Fruit fly (Drosophila melanogaster) S2 (cell line): ENCODE results near the gene inc.

Source experiments
- CG8478 ChIP-seq: fragments of >200 bp; optimal IDR thresholded peaks from 2 replicates; lab custom pipeline; 2018
- CTCF ChIP-seq, 2 experiments: fragments of >200 bp; optimal IDR thresholded peaks; 2 replicates each; lab custom pipeline; 2018

The inc gene

dm6 chrX:1476436-1476835 lies 6.8 kb upstream of the inc start:
- TF ChIP-seq CG8478 (no peak), CTCF (optimal IDR thresholded peaks at IDR 0.05; lab: Kevin White, UChicago) (no peak)

dm6 chrX:1476848-1477247 lies 6.4 kb upstream of the inc start, which contains the start of the genes Rab27 and mei-38:
Gene Rab27, minus strand, starts transcription at chrX:1476974.
Gene mei-38, plus strand, starts transcription at chrX:1477063.
- peak in 1 of 2 experiments; percentile 6 for TF ChIP-seq CTCF (optimal IDR thresholded peaks at IDR 0.05; lab: Kevin White, UChicago)
- TF ChIP-seq CG8478: no peak

dm6 chrX:1478276-1479122 lies 4.8 kb upstream of the inc start, which contains the start of gene rush:
Gene rush, plus strand, starts transcription at chrX:1478552.
- TF ChIP-seq CTCF (optimal IDR thresholded peaks at IDR 0.05; lab: Kevin White, UChicago): no peak
- TF ChIP-seq CG8478: no peak

DNA sequence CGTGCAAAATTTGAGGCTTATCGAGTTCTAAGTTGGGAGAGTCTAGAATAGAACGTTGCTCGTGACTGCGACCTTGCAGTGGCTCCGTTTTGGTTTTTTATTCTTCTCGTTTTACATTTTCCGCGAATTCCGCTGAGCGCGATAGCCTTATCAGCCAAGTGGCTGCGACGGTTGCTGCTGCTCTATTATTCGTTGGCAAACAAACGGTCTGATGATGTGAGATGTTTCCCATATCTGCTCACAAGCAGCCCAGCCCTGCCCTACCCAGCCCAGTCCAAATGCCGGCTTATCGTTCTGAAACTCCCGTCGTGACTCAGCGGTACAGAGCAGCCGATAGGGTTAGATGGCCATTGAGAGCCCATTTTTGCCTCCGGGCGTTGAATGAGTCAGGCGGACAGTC lies 2.9 kb upstream of the inc start:
- TF ChIP-seq CTCF (optimal IDR thresholded peaks at IDR 0.05; lab: Kevin White, UChicago) (no peak), CG8478 (no peak)

dm6 chrX:1507751-1508150 lies 24.5 kb downstream of the inc start, which contains the start of gene Nmdar2:
Gene Nmdar2, minus strand, starts transcription at chrX:1507809.
- no peak for TF ChIP-seq CTCF (optimal IDR thresholded peaks at IDR 0.05; lab: Kevin White, UChicago)
- TF ChIP-seq CG8478: no peak

dm6 chrX:1508241-1508823 lies 25.1 kb downstream of the inc start:
- no peak for TF ChIP-seq CTCF (optimal IDR thresholded peaks at IDR 0.05; lab: Kevin White, UChicago)
- no peak for TF ChIP-seq CG8478

DNA sequence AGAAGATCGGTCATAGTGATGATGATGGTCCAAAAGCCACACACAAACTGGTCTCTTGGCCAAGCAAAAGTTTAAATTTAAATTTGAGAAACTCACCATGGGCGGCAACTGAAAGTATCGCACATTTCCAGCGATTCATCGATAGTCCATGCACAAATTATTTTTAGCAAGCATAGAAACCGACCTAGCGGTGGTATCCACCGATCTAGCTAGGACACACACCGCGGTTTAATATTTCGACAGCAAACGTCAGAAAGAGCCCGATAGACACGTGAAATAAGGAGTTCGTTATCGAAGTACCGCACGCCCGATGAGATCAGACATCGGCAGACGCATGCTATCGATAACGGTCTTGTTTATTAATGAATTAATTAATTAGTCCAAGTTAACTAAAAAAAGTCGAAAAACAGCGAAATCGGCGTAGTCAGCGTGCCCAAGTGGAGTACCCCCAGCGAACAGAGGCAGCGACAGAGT lies 29.5 kb downstream of the inc start, which contains the start of gene CG14795:
CG14795 (minus strand) TSS at position 51 of the 474 bp plus-strand sequence.
- TF ChIP-seq CTCF (optimal IDR thresholded peaks at IDR 0.05; lab: Kevin White, UChicago): peak; percentile 67 to 70
- TF ChIP-seq CG8478: no peak

DNA sequence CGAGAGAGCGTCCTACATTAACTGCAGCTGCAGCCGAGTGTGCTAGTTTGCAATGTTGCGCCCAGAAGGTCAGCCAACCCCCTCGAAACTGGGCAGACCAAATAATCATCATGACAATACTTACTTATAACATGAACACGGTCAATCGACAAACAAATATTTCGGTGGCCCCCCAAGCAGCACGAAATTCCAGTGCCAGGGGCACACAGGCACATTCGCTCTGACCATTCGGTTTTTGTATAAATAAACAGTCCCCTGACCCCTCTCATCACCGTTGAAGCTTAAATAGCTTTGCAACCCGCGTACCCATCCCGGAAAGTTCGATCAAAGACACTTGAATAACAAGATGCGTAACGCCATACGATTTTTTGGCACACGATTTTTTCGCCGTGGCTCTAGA lies 30.6 kb downstream of the inc start:
- no peak for TF ChIP-seq CTCF (optimal IDR thresholded peaks at IDR 0.05; lab: Kevin White, UChicago)
- TF ChIP-seq CG8478: no peak

- no peak for TF ChIP-seq CTCF (optimal IDR thresholded peaks at IDR 0.05; lab: Kevin White, UChicago)
These were observed 34.3 kb downstream of the inc start for dm6 chrX:1517618-1518017.

DNA sequence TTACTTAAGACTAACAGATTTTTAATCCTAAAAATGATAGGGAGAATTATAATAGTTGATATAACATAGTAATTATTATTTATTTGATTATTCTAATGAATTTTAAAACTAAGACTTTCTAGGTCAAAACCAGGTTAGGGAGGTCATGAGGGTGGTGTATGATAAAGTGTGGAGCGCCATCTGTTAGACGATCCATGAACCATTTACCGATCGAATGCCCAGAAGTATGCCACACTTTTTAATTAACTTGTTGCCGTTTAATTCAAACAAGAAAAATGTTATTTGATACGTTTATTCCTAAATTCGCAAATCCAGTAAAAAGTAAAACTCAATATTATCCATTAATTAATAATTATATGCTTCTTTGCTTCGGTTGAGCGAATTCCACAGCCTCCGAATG lies 40.0 kb downstream of the inc start:
- peak; percentile 73 to 87 for TF ChIP-seq CTCF (optimal IDR thresholded peaks at IDR 0.05; lab: Kevin White, UChicago)

DNA sequence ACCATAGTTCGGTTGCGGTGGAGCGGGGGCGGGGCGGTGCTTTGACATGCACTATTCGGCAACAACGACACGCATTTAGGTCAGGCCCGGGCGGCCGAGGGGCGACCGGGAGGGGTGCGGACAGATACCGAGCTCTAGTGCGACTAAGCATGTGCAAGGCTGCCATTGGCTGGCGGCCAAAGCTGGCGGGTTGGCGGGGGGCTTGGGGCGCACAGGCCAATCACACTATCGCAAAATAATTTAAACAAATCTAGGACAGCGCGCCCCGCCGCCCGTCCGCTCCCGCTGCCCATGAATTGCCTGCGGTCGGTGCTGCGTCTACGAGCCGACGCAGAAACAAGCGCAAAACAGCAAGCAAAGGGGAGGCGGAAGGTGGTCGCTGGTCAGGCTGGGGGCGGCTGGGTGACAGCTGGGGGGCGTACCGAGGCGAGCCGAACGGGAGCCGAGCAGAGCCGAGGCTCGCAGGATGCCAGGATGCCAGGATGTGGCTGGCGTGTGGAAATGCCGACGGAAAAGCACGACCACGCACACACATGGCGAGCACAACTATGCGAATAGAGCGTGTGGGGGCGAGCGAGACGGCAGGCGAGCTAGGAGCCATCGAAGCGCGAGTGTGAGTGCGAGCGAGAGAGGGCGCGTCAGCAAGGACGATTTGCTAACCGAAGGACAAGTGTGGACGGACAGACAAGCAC lies 52.1 kb downstream of the inc start:
- TF ChIP-seq CTCF (optimal IDR thresholded peaks at IDR 0.05; lab: Kevin White, UChicago) (no peak), CG8478 (no peak)

- TF ChIP-seq CTCF (optimal IDR thresholded peaks at IDR 0.05; lab: Kevin White, UChicago) (no peak), CG8478 (no peak)
These were observed 55.4 kb downstream of the inc start for dm6 chrX:1538638-1539037.

- TF ChIP-seq CG8478 (no peak), CTCF (optimal IDR thresholded peaks at IDR 0.05; lab: Kevin White, UChicago) (peak; percentile 39 to 42)
These were observed 77.1 kb downstream of the inc start for dm6 chrX:1560042-1561019.

DNA sequence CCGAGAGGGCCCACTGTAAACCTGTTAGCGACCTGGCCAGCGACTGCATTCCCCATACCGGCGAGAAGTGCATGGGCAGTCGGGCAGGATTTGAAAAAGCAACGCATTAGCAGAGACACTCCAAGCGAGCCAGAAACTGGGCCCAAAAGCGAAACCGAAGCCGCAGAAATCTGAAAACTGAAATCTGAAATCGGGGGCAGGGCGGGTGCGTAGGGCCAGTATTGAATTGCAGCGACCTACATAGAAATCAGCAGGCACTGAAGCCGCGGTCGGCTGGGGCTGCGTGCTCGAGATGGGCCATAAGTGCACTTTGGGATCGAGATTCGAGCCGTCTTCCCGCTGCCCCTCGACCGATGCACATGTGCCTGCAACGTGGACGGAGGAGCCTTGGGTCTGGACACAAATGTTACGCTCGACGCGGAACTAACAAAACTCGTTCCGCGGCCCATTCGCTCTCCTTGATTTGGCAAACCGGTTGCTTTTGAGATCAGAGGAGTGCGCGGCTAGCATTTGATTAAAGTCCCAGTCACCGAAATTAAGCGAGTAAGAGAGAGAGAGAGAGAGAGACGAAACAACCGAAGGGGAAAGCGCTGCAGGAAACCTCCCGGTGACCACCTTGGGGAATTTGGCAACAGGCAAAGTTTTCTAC lies 78.9 kb downstream of the inc start:
- no peak for TF ChIP-seq CG8478
- TF ChIP-seq CTCF (optimal IDR thresholded peaks at IDR 0.05; lab: Kevin White, UChicago): no peak
